Worm (Caenorhabditis elegans): ENCODE data around the gene nekl-3.

Gene nekl-3

ce11 chrX:12362951-12363486 lies 28.3 kb downstream of the nekl-3 start (continued):
- peak; percentile 95 for TF ChIP-seq C06A6.2 (GFP tag; conservative IDR thresholded peaks at IDR 0.05)
- TF ChIP-seq ceh-100 (GFP tag; IDR thresholded peaks at IDR 0.05) = peak; percentile 74
- peak; percentile 98 for TF ChIP-seq Y56A3A.18 (GFP tag; IDR thresholded peaks at IDR 0.05)
- peak; percentile 77 for TF ChIP-seq C17E4.6 (GFP tag; IDR thresholded peaks at IDR 0.05)
- peak; percentile 15 for TF ChIP-seq rpc-1 (optimal IDR thresholded peaks at IDR 0.05)
- TF ChIP-seq rpc-1 (tag; optimal IDR thresholded peaks at IDR 0.05) = no peak
- no peak for TF ChIP-seq T26A5.8 (tag; optimal IDR thresholded peaks at IDR 0.05)
- TF ChIP-seq repo-1 (tag; optimal IDR thresholded peaks at IDR 0.05) = peak; percentile 99
- peak; percentile 82 for TF ChIP-seq mcd-1 (GFP tag; IDR thresholded peaks at IDR 0.05)
- peak; percentile 89 for TF ChIP-seq chd-7 (tag; optimal IDR thresholded peaks at IDR 0.05)
- TF ChIP-seq K12H6.12 (tag; optimal IDR thresholded peaks at IDR 0.05) = peak; percentile 96
- no peak for TF ChIP-seq tbx-9 (tag; optimal IDR thresholded peaks at IDR 0.05; ENCODE audit: borderline replicate concordance)
- TF ChIP-seq ztf-3 (GFP tag; optimal IDR thresholded peaks at IDR 0.05) = peak; percentile 88
- TF ChIP-seq rcor-1 (GFP tag; IDR thresholded peaks at IDR 0.05) = peak; percentile 94
- no peak for TF ChIP-seq sdz-38 (tag; optimal IDR thresholded peaks at IDR 0.05)
- TF ChIP-seq Y53F4B.3 (GFP tag; IDR thresholded peaks at IDR 0.05) = no peak
- TF ChIP-seq nhr-27 (tag; optimal IDR thresholded peaks at IDR 0.05) = peak; percentile 80
- TF ChIP-seq pha-4 (tag; optimal IDR thresholded peaks at IDR 0.05) = peak; percentile 97
- peak; percentile 93; the same call in 1 of the 2 replicates for TF ChIP-seq cebp-2 (GFP tag; IDR thresholded peaks at IDR 0.05)
- 0 out of 2 replicates have a peak, but pooled peaks have one; percentile 16 for TF ChIP-seq egrh-3 (GFP tag; IDR thresholded peaks at IDR 0.05)
- peak; percentile 87 for TF ChIP-seq egl-44 (GFP tag; IDR thresholded peaks at IDR 0.05)
- TF ChIP-seq ets-4 (GFP tag; optimal IDR thresholded peaks at IDR 0.05) = peak; percentile 89
- no peak for TF ChIP-seq him-1 (tag; optimal IDR thresholded peaks at IDR 0.05)
- 0 out of 2 replicates have a peak, but pooled peaks have one; percentile 38 for TF ChIP-seq attf-3 (GFP tag; conservative IDR thresholded peaks at IDR 0.05)
- no peak for TF ChIP-seq hlh-26 (GFP tag; conservative IDR thresholded peaks at IDR 0.05)
- no peak for TF ChIP-seq F39B2.1 (GFP tag; IDR thresholded peaks at IDR 0.05)
- no peak for TF ChIP-seq attf-6 (GFP tag; IDR thresholded peaks at IDR 0.05)
- peak; percentile 99 for TF ChIP-seq B0336.3 (GFP tag; IDR thresholded peaks at IDR 0.05)
- TF ChIP-seq nfya-2 (GFP tag; IDR thresholded peaks at IDR 0.05) = no peak
- TF ChIP-seq madf-10 (tag; optimal IDR thresholded peaks at IDR 0.05) = peak; percentile 96
- peak; percentile 70 for TF ChIP-seq akir-1 (GFP tag; optimal IDR thresholded peaks at IDR 0.05)
- TF ChIP-seq pbrm-1 (GFP tag; IDR thresholded peaks at IDR 0.05) = peak; percentile 90
- TF ChIP-seq attf-5 (GFP tag; optimal IDR thresholded peaks at IDR 0.05) = peak; percentile 54
- peak; percentile 62 for TF ChIP-seq B0261.1 (tag; optimal IDR thresholded peaks at IDR 0.05)
- TF ChIP-seq lin-54 (GFP tag; optimal IDR thresholded peaks at IDR 0.05) = peak; percentile 88
- peak; percentile 73 for TF ChIP-seq ekl-4 (GFP tag; IDR thresholded peaks at IDR 0.05)
- peak; percentile 79 for TF ChIP-seq ztf-18 (tag; optimal IDR thresholded peaks at IDR 0.05)
- no peak for TF ChIP-seq ama-1 (optimal IDR thresholded peaks at IDR 0.05)
- TF ChIP-seq ama-1 (GFP tag; optimal IDR thresholded peaks at IDR 0.05) = peak in 1 of 2 experiments; percentile 73
- TF ChIP-seq atf-7 (tag; optimal IDR thresholded peaks at IDR 0.05) = peak; percentile 98
- peak; percentile 97 for TF ChIP-seq F23B12.7 (tag; optimal IDR thresholded peaks at IDR 0.05; ENCODE audit: insufficient read depth)
- peak; percentile 96 for TF ChIP-seq dox-1 (GFP tag; IDR thresholded peaks at IDR 0.05)
- TF ChIP-seq ceh-40 (GFP tag; IDR thresholded peaks at IDR 0.05) = 0 out of 2 replicates have a peak, but pooled peaks have one; percentile 28
- TF ChIP-seq nhr-179 (tag; optimal IDR thresholded peaks at IDR 0.05) = peak; percentile 81
- TF ChIP-seq snpc-3.4 (tag; optimal IDR thresholded peaks at IDR 0.05) = peak; percentile 36
- TF ChIP-seq ceh-27 (GFP tag; optimal IDR thresholded peaks at IDR 0.05) = peak; percentile 98
- peak; percentile 51 for TF ChIP-seq snpc-4 (GFP tag; optimal IDR thresholded peaks at IDR 0.05)
- TF ChIP-seq snpc-4 (tag; optimal IDR thresholded peaks at IDR 0.05) = peak; percentile 71 to 86 (median 82)
- TF ChIP-seq unc-130 (GFP tag; optimal IDR thresholded peaks at IDR 0.05) = peak; percentile 33
- TF ChIP-seq lin-40 (tag; optimal IDR thresholded peaks at IDR 0.05) = peak; percentile 100
